Worm (Caenorhabditis elegans) whole organism, young adult: Measurements from ENCODE around the gene gmn-1.

Experiments
- B0336.3 ChIP-seq: fragments of 200-800 bp; sonication (Bioruptor generic); IDR thresholded peaks from 2 replicates; pipeline ENCODE4 v1.3.6; 2022; ENCODE audit warnings: missing genetic modification characterization, missing compliant biosample characterization
- C06A6.2 ChIP-seq: fragments of 200-800 bp; sonication (Bioruptor generic); conservative IDR thresholded peaks from 2 replicates; pipeline ENCODE4 v1.3.6; 2022; ENCODE audit warnings: missing genetic modification characterization, missing compliant biosample characterization
- F49E8.2 ChIP-seq: sonication (generic microtip); optimal IDR thresholded peaks from 3 replicates; lab custom pipeline; 2017; ENCODE audit warnings: missing genetic modification characterization, mild to moderate bottlenecking, missing compliant biosample characterization, antibody characterized with exemption, moderate library complexity; ENCODE audit not compliant: insufficient read depth
- T07F8.4 ChIP-seq: sonication (generic microtip); optimal IDR thresholded peaks from 2 replicates; lab custom pipeline; 2016; ENCODE audit warnings: mild to moderate bottlenecking, missing genetic modification characterization, moderate library complexity, missing compliant biosample characterization
- attf-5 ChIP-seq: fragments of 200-800 bp; sonication (Bioruptor generic); optimal IDR thresholded peaks from 2 replicates; lab custom pipeline; 2018; ENCODE audit warnings: mild to moderate bottlenecking, missing genetic modification characterization, missing compliant biosample characterization
- bed-1 ChIP-seq: fragments of 200-800 bp; sonication (Bioruptor generic); IDR thresholded peaks from 2 replicates; pipeline ENCODE4 v1.3.6; 2022; ENCODE audit warnings: missing genetic modification reagents, missing genetic modification characterization, missing compliant biosample characterization
- ceh-40 ChIP-seq: fragments of 200-800 bp; sonication (Bioruptor generic); IDR thresholded peaks from 2 replicates; pipeline ENCODE4 v1.3.6; 2022; ENCODE audit warnings: missing genetic modification characterization, missing compliant biosample characterization
- ekl-4 ChIP-seq: fragments of 200-800 bp; sonication (Bioruptor generic); IDR thresholded peaks from 2 replicates; pipeline ENCODE4 v1.3.6; 2022; ENCODE audit warnings: missing genetic modification reagents, missing genetic modification characterization, missing compliant biosample characterization
- him-1 ChIP-seq: sonication (generic microtip); optimal IDR thresholded peaks from 2 replicates; lab custom pipeline; 2016; ENCODE audit warnings: missing genotype, missing genetic modification reagents, missing genetic modification characterization, missing compliant biosample characterization
- rec-8 ChIP-seq, 2 experiments: sonication (generic microtip); optimal IDR thresholded peaks; 2 replicates each; lab custom pipeline; 2016; ENCODE audit warnings: mild to moderate bottlenecking in 2 of 2, missing genetic modification characterization in 2 of 2, missing genetic modification reagents in 2 of 2, missing genotype in 2 of 2, missing biosample characterization in 1 of 2, missing compliant biosample characterization in 1 of 2, moderate library complexity in 1 of 2
- unc-62 ChIP-seq: fragments of 150-350 bp; optimal IDR thresholded peaks from 2 replicates; lab custom pipeline; 2014; ENCODE audit warnings: missing biosample characterization, missing genetic modification reagents, missing genetic modification characterization

DNA sequence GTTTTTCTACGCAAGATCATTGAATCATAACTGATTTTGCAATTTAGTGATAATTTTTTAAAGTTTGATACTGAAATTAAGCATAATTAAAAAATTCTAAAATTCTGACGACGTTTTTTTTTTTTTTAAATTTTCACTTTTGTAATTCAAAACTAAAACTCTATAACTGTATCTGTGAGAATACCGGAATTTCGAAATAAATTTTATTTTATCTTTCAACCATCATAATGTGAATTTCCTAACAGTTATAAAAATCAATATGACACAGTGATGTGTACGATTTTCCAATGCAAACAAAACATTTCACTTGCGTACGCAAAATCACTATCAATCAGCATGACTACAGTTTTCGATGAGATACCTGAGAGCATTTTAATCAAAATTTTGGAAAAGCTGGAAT lies 10.8 kb upstream of the gmn-1 start, which contains the start of the genes grl-15 and fbxa-89:
- TF ChIP-seq B0336.3 (no peak), C06A6.2 (GFP tag; lab: Robert Waterston, UW) (no peak), F49E8.2 (tag; lab: Kevin White, UChicago) (no peak), ekl-4 (GFP tag; lab: Robert Waterston, UW) (no peak), attf-5 (GFP tag; lab: Kevin White, UChicago) (no peak), T07F8.4 (tag; lab: Kevin White, UChicago) (no peak), him-1 (tag; lab: Kevin White, UChicago) (no peak), rec-8 (tag; optimal IDR thresholded peaks at IDR 0.05; lab: Kevin White, UChicago) (no peak), bed-1 (GFP tag; lab: Robert Waterston, UW) (no peak), unc-62 (GFP tag; lab: Kevin White, UChicago) (no peak), ceh-40 (GFP tag; lab: Robert Waterston, UW) (no peak)
